Fruit fly (Drosophila melanogaster): ENCODE measurements around the gene CG42587.
"Not testable (repeated sequence)": the region's sequence is repeated elsewhere in the genome, so short reads cannot be mapped to it uniquely, and the experiment has no call there.

CG42587 gene

dm6 chr2L:14745068-14745467, at the start of gene CG42587:
TSS of gene CG42587 (minus strand) at chr2L:14745210.
- TF ChIP-seq noc (tag; optimal IDR thresholded peaks at IDR 0.05), result no peak

- no peak for TF ChIP-seq noc (tag; optimal IDR thresholded peaks at IDR 0.05)
Measured at dm6 chr2L:14784498-14784897, 39.5 kb upstream of the CG42587 start, which contains the start of gene CG18636. TSS of gene CG18636 (minus strand) at chr2L:14784598.

dm6 chr2L:14774713-14775112, 29.7 kb upstream of the CG42587 start, which contains the start of gene CG4650:
TSS of gene CG4650 (minus strand) at chr2L:14774981.
- TF ChIP-seq noc (tag; optimal IDR thresholded peaks at IDR 0.05), result no peak

dm6 chr2L:14765608-14766007, 20.6 kb upstream of the CG42587 start, which contains the start of gene CG4701:
TSS of gene CG4701 (plus strand) at chr2L:14765908.
- TF ChIP-seq noc (tag; optimal IDR thresholded peaks at IDR 0.05), result no peak

- no peak for TF ChIP-seq noc (tag; optimal IDR thresholded peaks at IDR 0.05)
Measured at dm6 chr2L:14762465-14762864, 17.5 kb upstream of the CG42587 start, which contains the start of gene CSN1a. TSS of gene CSN1a (plus strand) at chr2L:14762765.

dm6 chr2L:14760467-14760866, 15.5 kb upstream of the CG42587 start, which contains the start of gene CG4691:
TSS of gene CG4691 (plus strand) at chr2L:14760767.
- TF ChIP-seq noc (tag; optimal IDR thresholded peaks at IDR 0.05), result no peak

- TF ChIP-seq noc (tag; optimal IDR thresholded peaks at IDR 0.05), result no peak
Measured at dm6 chr2L:14746068-14746467, 1.1 kb upstream of the CG42587 start.

- TF ChIP-seq noc (tag; optimal IDR thresholded peaks at IDR 0.05), result no peak
Measured at dm6 chr2L:14744121-14744520, 889 bp downstream of the CG42587 start, which contains the start of gene CG42681. TSS of gene CG42681 (plus strand) at chr2L:14744421.

- TF ChIP-seq noc (tag; optimal IDR thresholded peaks at IDR 0.05), result no peak
Measured at dm6 chr2L:14743337-14743736, 1.7 kb downstream of the CG42587 start.

dm6 chr2L:14742893-14743292, 2.1 kb downstream of the CG42587 start, which contains the start of gene CG34166:
TSS of gene CG34166 (plus strand) at chr2L:14743193.
- not testable (repeated sequence) for TF ChIP-seq noc (tag; optimal IDR thresholded peaks at IDR 0.05)

- TF ChIP-seq noc (tag; optimal IDR thresholded peaks at IDR 0.05), result not testable (repeated sequence)
Measured at dm6 chr2L:14741740-14742139, 3.3 kb downstream of the CG42587 start, which contains the start of gene CG42586. TSS of gene CG42586 (minus strand) at chr2L:14741840.

- TF ChIP-seq noc (tag; optimal IDR thresholded peaks at IDR 0.05), result not testable (repeated sequence)
Measured at dm6 chr2L:14739614-14740013, 5.4 kb downstream of the CG42587 start, which contains the start of gene CG42585. TSS of gene CG42585 (plus strand) at chr2L:14739914.

dm6 chr2L:14737669-14738068, 7.3 kb downstream of the CG42587 start, which contains the start of gene CG31775:
TSS of gene CG31775 (minus strand) at chr2L:14737769.
- TF ChIP-seq noc (tag; optimal IDR thresholded peaks at IDR 0.05), result not testable (repeated sequence)

dm6 chr2L:14735543-14735942, 9.5 kb downstream of the CG42587 start, which contains the start of gene CG31835:
TSS of gene CG31835 (plus strand) at chr2L:14735843.
- TF ChIP-seq noc (tag; optimal IDR thresholded peaks at IDR 0.05), result not testable (repeated sequence)

dm6 chr2L:14730077-14730476, 14.9 kb downstream of the CG42587 start, which contains the start of gene CG42685:
TSS of gene CG42685 (minus strand) at chr2L:14730177.
- TF ChIP-seq noc (tag; optimal IDR thresholded peaks at IDR 0.05), result no peak

- no peak for TF ChIP-seq noc (tag; optimal IDR thresholded peaks at IDR 0.05)
Measured at dm6 chr2L:14713467-14713866, 31.5 kb downstream of the CG42587 start, which contains the start of gene CG34165. TSS of gene CG34165 (plus strand) at chr2L:14713750.

- TF ChIP-seq noc (tag; optimal IDR thresholded peaks at IDR 0.05), result no peak
Measured at dm6 chr2L:14712245-14712644, 32.8 kb downstream of the CG42587 start, which contains the start of gene CG15282. TSS of gene CG15282 (plus strand) at chr2L:14712471.
